Fruit fly (Drosophila melanogaster): ENCODE measurements around the gene Dcr-1.

Gene Dcr-1

dm6 chr3R:22780135-22780534, 39.2 kb upstream of the Dcr-1 start (continued):
- TF ChIP-seq CG10267 (tag; optimal IDR thresholded peaks at IDR 0.05) (no peak), CG15514 (GFP tag; optimal IDR thresholded peaks at IDR 0.05) (no peak), CG2120 (GFP tag; optimal IDR thresholded peaks at IDR 0.05) (no peak), btn (GFP tag; optimal IDR thresholded peaks at IDR 0.05) (no peak), crp (GFP tag; optimal IDR thresholded peaks at IDR 0.05) (peak in 1 of 2 experiments; percentile 12), CG10959 (GFP tag; IDR thresholded peaks at IDR 0.05) (no peak), vvl (GFP tag; IDR thresholded peaks at IDR 0.05) (peak; percentile 95), gcm (GFP tag; optimal IDR thresholded peaks at IDR 0.05) (peak; percentile 35), rib (GFP tag; IDR thresholded peaks at IDR 0.05) (no peak), sug (tag; optimal IDR thresholded peaks at IDR 0.05) (peak; percentile 44), sens (GFP tag) (peak; percentile 55), crol (GFP tag; IDR thresholded peaks at IDR 0.05) (0 out of 2 replicates have a peak, but pooled peaks have one; percentile 22), CG8765 (GFP tag; IDR thresholded peaks at IDR 0.05) (no peak), CG31365 (tag; optimal IDR thresholded peaks at IDR 0.05) (no peak), D (optimal IDR thresholded peaks at IDR 0.05) (no peak), D (GFP tag; optimal IDR thresholded peaks at IDR 0.05) (peak; percentile 28), CG17802 (tag; optimal IDR thresholded peaks at IDR 0.05) (no peak), jigr1 (GFP tag; IDR thresholded peaks at IDR 0.05) (no peak), CG3163 (GFP tag; optimal IDR thresholded peaks at IDR 0.05) (no peak), br (optimal IDR thresholded peaks at IDR 0.05) (no peak), CG9876 (GFP tag; optimal IDR thresholded peaks at IDR 0.05) (no peak), CG11504 (tag; optimal IDR thresholded peaks at IDR 0.05) (no peak), mam (GFP tag; optimal IDR thresholded peaks at IDR 0.05) (no peak), zf30C (GFP tag; optimal IDR thresholded peaks at IDR 0.05) (no peak), D19B (GFP tag; optimal IDR thresholded peaks at IDR 0.05) (peak; percentile 5), CG1529 (GFP tag; optimal IDR thresholded peaks at IDR 0.05) (no peak), knrl (GFP tag; IDR thresholded peaks at IDR 0.05; ENCODE audit: partially characterized antibody) (no peak), CG18764 (GFP tag; optimal IDR thresholded peaks at IDR 0.05) (no peak), phol (tag; optimal IDR thresholded peaks at IDR 0.05) (no peak), salm (tag; optimal IDR thresholded peaks at IDR 0.05) (peak; percentile 18), CG10543 (GFP tag; optimal IDR thresholded peaks at IDR 0.05) (peak; percentile 3), Pdp1 (GFP tag; optimal IDR thresholded peaks at IDR 0.05) (peak in 1 of 2 experiments; percentile 31), Awh (GFP tag; IDR thresholded peaks at IDR 0.05) (0 out of 2 replicates have a peak, but pooled peaks have one; percentile 37), tap (tag; optimal IDR thresholded peaks at IDR 0.05) (no peak), cg (GFP tag; optimal IDR thresholded peaks at IDR 0.05) (no peak), kni (GFP tag; optimal IDR thresholded peaks at IDR 0.05) (peak; percentile 89), Hr78 (GFP tag; optimal IDR thresholded peaks at IDR 0.05) (peak in 1 of 2 experiments; percentile 59), sd (tag; optimal IDR thresholded peaks at IDR 0.05) (peak; percentile 33), zen (tag; optimal IDR thresholded peaks at IDR 0.05) (no peak), chm (GFP tag; IDR thresholded peaks at IDR 0.05) (no peak), Blimp-1 (GFP tag; optimal IDR thresholded peaks at IDR 0.05) (peak; percentile 12), Drgx (GFP tag; IDR thresholded peaks at IDR 0.05) (0 out of 2 replicates have a peak, but pooled peaks have one; percentile 33), CG12219 (GFP tag; optimal IDR thresholded peaks at IDR 0.05) (no peak), Sox102F (GFP tag; optimal IDR thresholded peaks at IDR 0.05) (no peak), Ravus (GFP tag; IDR thresholded peaks at IDR 0.05) (no peak), nom (GFP tag; optimal IDR thresholded peaks at IDR 0.05) (no peak)
